Fruit fly (Drosophila melanogaster): Measurements from ENCODE around the gene APC4.

- TF ChIP-seq CG13204 (GFP tag; optimal IDR thresholded peaks at IDR 0.05): no peak
- TF ChIP-seq CG8301 (tag; optimal IDR thresholded peaks at IDR 0.05): no peak
- TF ChIP-seq CG32121 (GFP tag; IDR thresholded peaks at IDR 0.05): no peak; the same call in 1 of the 2 replicates
- no peak for TF ChIP-seq EcR (GFP tag; optimal IDR thresholded peaks at IDR 0.05)
- no peak for TF ChIP-seq CG12605 (GFP tag; IDR thresholded peaks at IDR 0.05)
- 0 out of 3 replicates have a peak, but pooled peaks have one; percentile 24 for TF ChIP-seq fd96Ca (GFP tag; IDR thresholded peaks at IDR 0.05)
- peak; percentile 6; the same call in 1 of the 3 replicates for TF ChIP-seq CG4496 (GFP tag; IDR thresholded peaks at IDR 0.05)
- no peak for TF ChIP-seq rn (GFP tag; IDR thresholded peaks at IDR 0.05)
Measured at dm6 chrX:9106775-9107283, 24.1 kb downstream of the APC4 start, which contains the start of gene Arfrp1.
